Worm (Caenorhabditis elegans) whole organism, L4 larva: ENCODE data around the gene C06H5.6.
"Not testable (repeated sequence)": the region's sequence is repeated elsewhere in the genome, so short reads cannot be mapped to it uniquely, and the experiment has no call there.

ENCODE experiments used
- D1046.2 ChIP-seq: fragments of 200-800 bp; sonication (Bioruptor generic); IDR thresholded peaks from 2 replicates; pipeline ENCODE4 v1.3.6; 2022; ENCODE audit warnings: missing genetic modification characterization, missing compliant biosample characterization
- F49E8.2 ChIP-seq: sonication (generic microtip); optimal IDR thresholded peaks from 2 replicates; lab custom pipeline; 2016; ENCODE audit warnings: missing compliant biosample characterization, mild to moderate bottlenecking, missing genetic modification characterization, borderline replicate concordance
- R02D3.7 ChIP-seq: fragments of 150-350 bp; sonication (generic microtip); optimal IDR thresholded peaks from 3 replicates; lab custom pipeline; 2014; ENCODE audit warnings: missing biosample characterization, missing genetic modification characterization
- Y105C5A.15 ChIP-seq: fragments of 200-800 bp; sonication (Bioruptor generic); IDR thresholded peaks from 2 replicates; pipeline ENCODE4 v1.3.6; 2022; ENCODE audit warnings: missing genetic modification characterization, missing compliant biosample characterization
- Y75B8A.6 ChIP-seq: fragments of 200-800 bp; sonication (Bioruptor generic); IDR thresholded peaks from 2 replicates; pipeline ENCODE4 v1.3.6; 2022; ENCODE audit warnings: missing genetic modification reagents, missing genetic modification characterization, missing compliant biosample characterization
- ZK546.5 ChIP-seq, 2 experiments: sonication (generic microtip); optimal IDR thresholded peaks; 2 replicates each; lab custom pipeline; 2017; ENCODE audit warnings: missing biosample characterization in 2 of 2, missing genetic modification characterization in 2 of 2
- ceh-20 ChIP-seq: fragments of 200-800 bp; sonication (Bioruptor generic); IDR thresholded peaks from 2 replicates; pipeline ENCODE4 v1.3.6; 2022; ENCODE audit warnings: missing genetic modification reagents, missing genetic modification characterization, missing compliant biosample characterization
- ceh-32 ChIP-seq: sonication (generic microtip); optimal IDR thresholded peaks from 2 replicates; lab custom pipeline; 2016; ENCODE audit warnings: mild to moderate bottlenecking, missing genetic modification characterization, missing compliant biosample characterization; ENCODE audit not compliant: poor library complexity
- ceh-44 ChIP-seq: fragments of 200-800 bp; sonication (Bioruptor generic); IDR thresholded peaks from 2 replicates; pipeline ENCODE4 v1.3.6; 2022; ENCODE audit warnings: missing genetic modification reagents, missing genetic modification characterization, missing compliant biosample characterization
- ceh-82 ChIP-seq: sonication (generic microtip); optimal IDR thresholded peaks from 2 replicates; lab custom pipeline; 2017; ENCODE audit warnings: missing biosample characterization, missing genetic modification characterization
- cey-2 ChIP-seq: sonication (generic microtip); optimal IDR thresholded peaks from 3 replicates; lab custom pipeline; 2017; ENCODE audit warnings: missing genetic modification characterization, mild to moderate bottlenecking, missing compliant biosample characterization, antibody characterized with exemption, borderline replicate concordance; ENCODE audit not compliant: insufficient read depth
- daf-12 ChIP-seq: fragments of 150-350 bp; optimal IDR thresholded peaks from 2 replicates; lab custom pipeline; 2014; ENCODE audit warnings: missing biosample characterization, missing genetic modification reagents, missing genetic modification characterization
- daf-19 ChIP-seq: fragments of 200-800 bp; sonication (Bioruptor generic); conservative IDR thresholded peaks from 2 replicates; pipeline ENCODE4 v1.3.6; 2022; ENCODE audit warnings: missing genetic modification characterization, missing compliant biosample characterization
- daf-8 ChIP-seq: fragments of 200-800 bp; sonication (Bioruptor generic); IDR thresholded peaks from 2 replicates; pipeline ENCODE4 v1.3.6; 2022; ENCODE audit warnings: missing genetic modification characterization, missing compliant biosample characterization
- dmd-9 ChIP-seq: fragments of 200-800 bp; sonication (Bioruptor generic); IDR thresholded peaks from 2 replicates; pipeline ENCODE4 v1.3.6; 2022; ENCODE audit warnings: missing genetic modification reagents, missing genetic modification characterization, missing compliant biosample characterization
- dpl-1 ChIP-seq: fragments of 150-350 bp; optimal IDR thresholded peaks from 2 replicates; lab custom pipeline; 2014; ENCODE audit warnings: missing biosample characterization, missing genetic modification reagents, missing genetic modification characterization
- egl-43 ChIP-seq: fragments of 200-800 bp; sonication (Bioruptor generic); IDR thresholded peaks from 2 replicates; pipeline ENCODE4 v1.3.6; 2022; ENCODE audit warnings: missing genetic modification reagents, missing genetic modification characterization, missing compliant biosample characterization
- fkh-10 ChIP-seq: fragments of 150-350 bp; optimal IDR thresholded peaks from 2 replicates; lab custom pipeline; 2014; ENCODE audit warnings: missing biosample characterization, missing genetic modification reagents, missing genetic modification characterization
- gei-8 ChIP-seq: fragments of 200-800 bp; sonication (Bioruptor generic); optimal IDR thresholded peaks from 2 replicates; lab custom pipeline; 2018; ENCODE audit warnings: mild to moderate bottlenecking, missing genetic modification characterization, missing compliant biosample characterization
- jun-1 ChIP-seq: fragments of 150-350 bp; optimal IDR thresholded peaks from 2 replicates; lab custom pipeline; 2014; ENCODE audit warnings: missing biosample characterization, missing genetic modification reagents, missing genetic modification characterization
- lin-15B ChIP-seq: fragments of 150-350 bp; sonication (generic microtip); optimal IDR thresholded peaks from 3 replicates; lab custom pipeline; 2014; ENCODE audit warnings: missing biosample characterization, missing genetic modification characterization
- lin-38 ChIP-seq: fragments of 200-800 bp; sonication (Bioruptor generic); IDR thresholded peaks from 2 replicates; pipeline ENCODE4 v1.3.6; 2022; ENCODE audit warnings: missing genetic modification reagents, missing genetic modification characterization, missing compliant biosample characterization
- lir-3 ChIP-seq: sonication (generic microtip); optimal IDR thresholded peaks from 2 replicates; lab custom pipeline; 2016; ENCODE audit warnings: mild to moderate bottlenecking, missing genetic modification characterization, missing compliant biosample characterization
- lsy-2 ChIP-seq, 2 experiments: fragments of 150-350 bp in 1 of 2; sonication (generic microtip) in 1 of 2; optimal IDR thresholded peaks; 2 replicates each; lab custom pipeline; 2014 to 2017; ENCODE audit warnings: missing biosample characterization in 2 of 2, missing genetic modification characterization in 2 of 2
- mdt-29 ChIP-seq: fragments of 200-800 bp; sonication (Bioruptor generic); IDR thresholded peaks from 2 replicates; pipeline ENCODE4 v1.3.6; 2022; ENCODE audit warnings: missing genetic modification reagents, missing genetic modification characterization, missing compliant biosample characterization
- mep-1 ChIP-seq: fragments of 150-350 bp; sonication (generic microtip); optimal IDR thresholded peaks from 3 replicates; lab custom pipeline; 2014; ENCODE audit warnings: missing biosample characterization, missing genetic modification characterization
- nhr-111 ChIP-seq: fragments of 200-800 bp; sonication (Bioruptor generic); optimal IDR thresholded peaks from 2 replicates; lab custom pipeline; 2018; ENCODE audit warnings: mild to moderate bottlenecking, missing genetic modification characterization, missing compliant biosample characterization
- nhr-237 ChIP-seq: sonication (generic microtip); optimal IDR thresholded peaks from 2 replicates; lab custom pipeline; 2017; ENCODE audit warnings: missing biosample characterization, missing genetic modification characterization
- nhr-25 ChIP-seq: sonication (generic microtip); optimal IDR thresholded peaks from 2 replicates; lab custom pipeline; 2017; ENCODE audit warnings: missing genetic modification characterization, mild to moderate bottlenecking, missing compliant biosample characterization, antibody characterized with exemption, moderate library complexity, borderline replicate concordance; ENCODE audit not compliant: insufficient read depth
- nhr-28 ChIP-seq: fragments of 150-350 bp; optimal IDR thresholded peaks from 2 replicates; lab custom pipeline; 2014; ENCODE audit warnings: missing biosample characterization, missing genetic modification characterization
- nhr-42 ChIP-seq: fragments of 200-800 bp; sonication (Bioruptor generic); IDR thresholded peaks from 2 replicates; pipeline ENCODE4 v1.3.6; 2022; ENCODE audit warnings: missing genetic modification characterization, missing compliant biosample characterization
- rbr-2 ChIP-seq: sonication (generic microtip); optimal IDR thresholded peaks from 2 replicates; lab custom pipeline; 2016; ENCODE audit warnings: missing genotype, missing genetic modification characterization, missing compliant biosample characterization
- saeg-2 ChIP-seq: fragments of 200-800 bp; sonication (Bioruptor generic); IDR thresholded peaks from 2 replicates; pipeline ENCODE4 v1.3.6; 2022; ENCODE audit warnings: missing genetic modification reagents, missing genetic modification characterization, missing compliant biosample characterization
- sdz-12 ChIP-seq: fragments of 200-800 bp; sonication (Bioruptor generic); optimal IDR thresholded peaks from 2 replicates; lab custom pipeline; 2018; ENCODE audit warnings: mild to moderate bottlenecking, missing genetic modification characterization, missing compliant biosample characterization
- set-16 ChIP-seq: fragments of 200-800 bp; sonication (Bioruptor generic); IDR thresholded peaks from 2 replicates; pipeline ENCODE4 v1.3.6; 2022; ENCODE audit warnings: missing genetic modification reagents, missing genetic modification characterization, missing compliant biosample characterization
- skn-1 ChIP-seq: fragments of 150-350 bp; optimal IDR thresholded peaks from 2 replicates; lab custom pipeline; 2014; ENCODE audit warnings: missing biosample characterization, missing genetic modification characterization
- snpc-4 ChIP-seq: fragments of 150-350 bp; optimal IDR thresholded peaks from 2 replicates; lab custom pipeline; 2014; ENCODE audit warnings: missing biosample characterization, missing genetic modification characterization
- unc-62 ChIP-seq, 3 experiments: fragments of 150-350 bp in 1 of 3; sonication (generic microtip); optimal IDR thresholded peaks in 2 of 3; peaks in 1 of 3; 1 replicate in 1 of 3; 2 replicates in 2 of 3; lab custom pipeline; 2014 to 2017; ENCODE audit warnings: missing biosample characterization in 3 of 3, missing genetic modification characterization in 3 of 3, missing genetic modification reagents in 3 of 3, missing genotype in 1 of 3
- vab-7 ChIP-seq: fragments of 200-800 bp; sonication (Bioruptor generic); IDR thresholded peaks from 2 replicates; pipeline ENCODE4 v1.3.6; 2022; ENCODE audit warnings: missing genetic modification reagents, missing genetic modification characterization, missing compliant biosample characterization

Gene C06H5.6

DNA sequence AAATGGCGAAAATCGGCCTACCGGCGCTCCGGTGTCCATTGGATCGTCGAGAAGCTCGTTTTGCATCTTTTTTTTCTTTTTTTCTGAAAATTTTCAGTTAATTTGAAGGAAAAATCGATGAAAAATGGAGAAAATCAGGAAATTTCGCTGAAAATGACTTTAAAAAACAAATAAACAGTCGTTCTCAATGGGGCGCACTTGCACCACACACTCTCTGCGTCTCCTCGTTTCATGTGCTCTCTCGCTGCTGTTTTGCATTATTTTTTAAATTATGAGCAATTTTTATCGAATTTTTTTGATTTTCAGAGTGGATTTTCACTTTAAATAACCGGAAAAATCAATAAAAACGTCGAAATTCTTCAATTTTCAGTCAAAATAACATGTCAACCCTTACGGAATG, 18.2 kb downstream of the C06H5.6 start, which contains the start of gene csn-1:
TSS of gene csn-1 (minus strand) at position 83 of the 400 bp plus-strand sequence.
- TF ChIP-seq egl-43 (GFP tag; lab: Robert Waterston, UW) (no peak), cey-2 (tag; lab: Kevin White, UChicago) (no peak), unc-62 (GFP tag; optimal IDR thresholded peaks at IDR 0.05 in 1 of 2; lab: Kevin White, UChicago) (no peak), unc-62 (tag; optimal IDR thresholded peaks at IDR 0.05; lab: Kevin White, UChicago) (no peak), fkh-10 (GFP tag; lab: Kevin White, UChicago) (no peak), set-16 (no peak; the same call in 1 of the 2 replicates), lsy-2 (tag; optimal IDR thresholded peaks at IDR 0.05; lab: Kevin White, UChicago) (peak in 1 of 2 experiments; percentile 47), R02D3.7 (no peak), nhr-237 (tag; lab: Kevin White, UChicago) (no peak), Y75B8A.6 (GFP tag; lab: Robert Waterston, UW) (no peak), lin-38 (GFP tag; lab: Robert Waterston, UW) (peak; percentile 92), dmd-9 (no peak), lir-3 (no peak), Y105C5A.15 (no peak), daf-19 (no peak), sdz-12 (GFP tag; lab: Kevin White, UChicago) (no peak), rbr-2 (tag; lab: Kevin White, UChicago) (no peak), ZK546.5 (tag; optimal IDR thresholded peaks at IDR 0.05; lab: Kevin White, UChicago) (no peak), dpl-1 (peak; percentile 8)

DNA sequence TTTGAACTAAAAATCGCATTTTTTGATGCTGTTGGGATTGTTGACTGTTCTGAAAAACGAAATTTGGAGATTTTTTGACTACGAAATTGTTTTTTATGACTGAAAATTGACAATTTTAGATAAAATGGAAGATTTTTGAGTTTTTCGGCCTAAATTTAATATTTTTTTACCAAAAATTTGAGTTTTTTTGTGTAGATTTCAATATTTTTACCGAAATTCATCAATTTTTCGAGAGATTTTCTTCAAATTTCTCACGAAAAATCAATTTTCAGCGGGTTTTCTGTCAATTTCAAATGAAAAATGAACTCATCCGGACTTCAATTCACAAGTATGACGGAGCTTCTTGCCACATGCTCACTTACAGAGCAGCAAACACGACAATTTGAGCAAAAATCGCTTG, 23.5 kb downstream of the C06H5.6 start, which contains the start of gene Y59A8A.8:
TSS of gene Y59A8A.8 (plus strand) at position 301 of the 400 bp plus-strand sequence.
- not testable (repeated sequence) for TF ChIP-seq ceh-44 (GFP tag; lab: Robert Waterston, UW); ceh-20 (GFP tag; lab: Robert Waterston, UW); gei-8
- TF ChIP-seq, all 104 proteins: peak for 0; not testable (repeated sequence) for 104

DNA sequence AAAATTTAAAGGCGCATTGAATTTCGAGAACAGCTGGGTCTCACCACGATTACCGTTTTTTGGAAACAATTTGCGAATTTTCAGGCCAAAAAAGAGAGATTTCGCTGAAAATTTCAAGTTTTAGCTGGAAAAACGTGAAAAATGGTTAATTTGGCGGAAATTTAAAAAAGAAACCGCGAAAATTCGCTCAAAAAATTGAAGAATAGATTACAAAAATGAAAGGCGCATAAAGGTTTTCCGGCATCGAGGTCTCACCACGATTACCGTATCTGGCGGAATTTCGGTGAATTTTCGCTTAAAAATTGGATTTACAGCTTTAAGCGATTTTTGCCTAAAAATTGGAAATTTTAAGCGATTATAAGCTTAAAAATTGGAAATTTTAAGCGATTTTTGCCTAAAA, 29.3 kb downstream of the C06H5.6 start:
- TF ChIP-seq F49E8.2 (tag; lab: Kevin White, UChicago), result peak; percentile 31
- no peak for TF ChIP-seq nhr-28 (tag; lab: Kevin White, UChicago)

DNA sequence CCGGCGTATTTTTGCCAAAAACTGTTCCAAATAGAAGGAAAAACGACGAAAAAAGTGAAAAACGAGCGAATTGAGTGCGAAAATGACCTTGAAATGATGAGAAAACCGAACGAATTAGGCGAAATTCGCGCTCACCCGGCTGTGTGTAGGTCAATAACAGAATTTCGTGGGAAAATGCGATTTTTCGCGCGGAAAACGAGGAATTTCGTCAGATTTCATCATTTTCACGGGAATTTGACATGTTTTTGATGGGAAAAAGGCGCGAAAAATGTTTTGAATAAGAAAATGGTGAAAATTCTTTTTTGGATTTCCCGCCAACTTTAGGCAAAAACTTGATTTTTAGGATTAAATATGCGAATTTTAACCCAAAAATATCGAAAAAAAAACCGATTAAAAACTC, 29.7 kb downstream of the C06H5.6 start:
- TF ChIP-seq daf-12 (tag; lab: Kevin White, UChicago) (no peak), ZK546.5 (tag; optimal IDR thresholded peaks at IDR 0.05; lab: Kevin White, UChicago) (no peak), jun-1 (tag; lab: Kevin White, UChicago) (no peak), nhr-42 (no peak), snpc-4 (tag; lab: Kevin White, UChicago) (no peak), nhr-28 (tag; lab: Kevin White, UChicago) (no peak), lin-15B (tag; lab: Kevin White, UChicago) (no peak), nhr-25 (tag; lab: Kevin White, UChicago) (no peak), skn-1 (tag; lab: Kevin White, UChicago) (no peak), ceh-32 (tag; lab: Kevin White, UChicago) (no peak), D1046.2 (GFP tag; lab: Robert Waterston, UW) (no peak), mdt-29 (GFP tag; lab: Robert Waterston, UW) (no peak), saeg-2 (GFP tag; lab: Robert Waterston, UW) (no peak), nhr-111 (GFP tag; lab: Kevin White, UChicago) (no peak), vab-7 (GFP tag; lab: Robert Waterston, UW) (no peak), dpl-1 (no peak), daf-8 (GFP tag; lab: Robert Waterston, UW) (no peak), ceh-82 (tag; lab: Kevin White, UChicago) (no peak), mep-1 (no peak), ceh-20 (GFP tag; lab: Robert Waterston, UW) (no peak)
- TF ChIP-seq, all 104 proteins: peak for 0
